Worm (Caenorhabditis elegans) whole organism, midembryonic: ENCODE measurements around the gene nol-9.

Source experiments
- T22C8.4 ChIP-seq: fragments of 200-800 bp; sonication (Bioruptor generic); IDR thresholded peaks from 2 replicates; pipeline ENCODE4 v1.3.6; 2022; ENCODE audit warnings: missing genetic modification characterization, missing compliant biosample characterization
- cog-1 ChIP-seq: sonication (generic microtip); optimal IDR thresholded peaks from 2 replicates; lab custom pipeline; 2016; ENCODE audit warnings: missing genetic modification characterization, missing compliant biosample characterization
- flt-1 ChIP-seq: fragments of 200-800 bp; sonication (Bioruptor generic); IDR thresholded peaks from 2 replicates; pipeline ENCODE4 v1.3.6; 2022; ENCODE audit warnings: missing genetic modification characterization, missing compliant biosample characterization
- klf-2 ChIP-seq: fragments of 200-800 bp; sonication (Bioruptor generic); conservative IDR thresholded peaks from 2 replicates; pipeline ENCODE4 v1.3.6; 2022; ENCODE audit warnings: missing genetic modification reagents, missing genetic modification characterization, missing compliant biosample characterization
- med-1 ChIP-seq: sonication (generic microtip); optimal IDR thresholded peaks from 2 replicates; lab custom pipeline; 2017; ENCODE audit warnings: missing genetic modification characterization, mild to moderate bottlenecking, missing compliant biosample characterization, antibody characterized with exemption, missing genetic modification reagents; ENCODE audit not compliant: insufficient read depth
- ref-1 ChIP-seq: fragments of 200-800 bp; sonication (Bioruptor generic); conservative IDR thresholded peaks from 2 replicates; pipeline ENCODE4 v1.3.6; 2022; ENCODE audit warnings: missing genetic modification reagents, missing genetic modification characterization, missing compliant biosample characterization
- ztf-29 ChIP-seq: fragments of 200-800 bp; sonication (Bioruptor generic); IDR thresholded peaks from 2 replicates; pipeline ENCODE4 v1.3.6; 2022; ENCODE audit warnings: missing genetic modification reagents, missing genetic modification characterization, missing compliant biosample characterization

- TF ChIP-seq flt-1 (no peak), ref-1 (GFP tag; lab: Robert Waterston, UW) (no peak), cog-1 (no peak), med-1 (no peak), klf-2 (GFP tag; lab: Robert Waterston, UW) (no peak), ztf-29 (GFP tag; lab: Robert Waterston, UW) (no peak), T22C8.4 (GFP tag; lab: Robert Waterston, UW) (no peak)
Measured at ce11 chrIV:13393246-13393716, 29.0 kb upstream of the nol-9 start.
